Fruit fly (Drosophila melanogaster) Kc167 (cell line): Measurements from ENCODE around the gene CG32982.

Experiments
- Myc ChIP-seq: fragments of >200 bp; optimal IDR thresholded peaks from 2 replicates; lab custom pipeline; 2017; ENCODE audit warnings: missing external identifiers
- Sin3A ChIP-seq: fragments of >200 bp; optimal IDR thresholded peaks from 2 replicates; lab custom pipeline; 2018; ENCODE audit warnings: missing external identifiers
- h ChIP-seq: fragments of >200 bp; optimal IDR thresholded peaks from 3 replicates; lab custom pipeline; 2018; ENCODE audit warnings: missing external identifiers
- insv ChIP-seq: fragments of >200 bp; optimal IDR thresholded peaks from 3 replicates; lab custom pipeline; 2018; ENCODE audit warnings: missing external identifiers
- psq ChIP-seq: fragments of >200 bp; optimal IDR thresholded peaks from 2 replicates; lab custom pipeline; 2017; ENCODE audit warnings: missing external identifiers
- ttk ChIP-seq: sonication (Bioruptor generic); optimal IDR thresholded peaks from 2 replicates; lab custom pipeline; 2017; ENCODE audit warnings: missing external identifiers

Gene CG32982

DNA sequence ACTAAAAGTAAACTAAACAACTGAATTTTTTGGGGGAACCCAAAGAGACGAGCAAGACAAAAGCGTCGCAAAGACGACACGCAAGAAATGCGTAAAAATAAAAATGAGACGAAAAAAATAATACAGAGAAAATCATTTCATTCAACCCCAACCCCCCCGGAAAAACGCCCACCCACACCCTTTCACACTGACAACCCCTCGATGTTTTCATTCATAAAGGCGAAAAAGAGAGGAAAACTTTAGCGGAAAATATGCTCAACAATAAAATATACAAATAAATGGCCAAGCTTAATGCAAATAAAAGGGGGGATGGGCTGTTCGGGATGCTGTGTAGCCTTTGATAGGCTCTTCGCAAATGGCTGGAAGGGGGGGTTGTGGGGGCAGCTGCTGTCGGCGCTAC is 5.4 kb downstream of the CG32982 start:
- TF ChIP-seq h (lab: Kevin White, UChicago) (no peak), insv (lab: Kevin White, UChicago) (no peak), ttk (no peak), Myc (lab: Kevin White, UChicago) (no peak)

DNA sequence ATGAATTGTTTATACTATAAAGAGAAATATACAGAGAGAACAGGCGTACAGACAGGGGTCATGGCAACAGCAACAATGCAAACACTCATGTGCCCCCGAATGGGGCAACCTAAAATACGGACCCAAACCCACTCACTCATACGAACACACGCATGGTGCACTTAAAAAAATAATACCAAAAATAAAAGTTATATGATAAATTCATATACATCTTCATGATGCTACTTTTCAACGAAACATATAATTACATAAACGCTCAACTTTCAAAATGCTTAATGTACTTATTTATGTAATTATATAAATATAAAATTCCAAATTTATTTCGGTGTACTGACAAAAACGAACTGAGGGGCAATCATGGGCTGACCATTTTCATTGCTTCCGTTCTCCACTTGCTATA is 7.6 kb downstream of the CG32982 start:
- TF ChIP-seq psq: no peak
- no peak for TF ChIP-seq Myc (lab: Kevin White, UChicago)
- TF ChIP-seq h (lab: Kevin White, UChicago): no peak
- no peak for TF ChIP-seq insv (lab: Kevin White, UChicago)
- TF ChIP-seq ttk: no peak
- TF ChIP-seq Sin3A: no peak

DNA sequence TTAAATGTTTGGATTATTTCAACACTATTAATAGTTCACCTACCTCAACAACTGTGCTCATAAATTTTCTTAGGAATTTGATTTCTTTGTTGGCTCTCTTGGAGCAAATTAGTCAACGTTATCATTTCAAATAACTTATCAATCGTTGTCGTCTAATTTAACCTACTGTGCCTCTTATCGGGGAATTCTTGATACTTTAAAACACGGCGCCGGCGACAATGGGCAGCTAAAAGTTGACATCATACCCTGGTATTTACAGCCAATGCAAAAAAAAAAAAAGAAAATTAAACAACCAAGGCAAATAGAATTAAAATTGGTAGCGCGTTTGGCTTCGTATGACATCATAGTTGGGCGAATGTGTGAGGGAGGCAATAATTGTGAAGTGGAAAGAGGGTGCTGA is 8.7 kb downstream of the CG32982 start:
- TF ChIP-seq ttk: no peak
- no peak for TF ChIP-seq Sin3A
- no peak for TF ChIP-seq insv (lab: Kevin White, UChicago)

DNA sequence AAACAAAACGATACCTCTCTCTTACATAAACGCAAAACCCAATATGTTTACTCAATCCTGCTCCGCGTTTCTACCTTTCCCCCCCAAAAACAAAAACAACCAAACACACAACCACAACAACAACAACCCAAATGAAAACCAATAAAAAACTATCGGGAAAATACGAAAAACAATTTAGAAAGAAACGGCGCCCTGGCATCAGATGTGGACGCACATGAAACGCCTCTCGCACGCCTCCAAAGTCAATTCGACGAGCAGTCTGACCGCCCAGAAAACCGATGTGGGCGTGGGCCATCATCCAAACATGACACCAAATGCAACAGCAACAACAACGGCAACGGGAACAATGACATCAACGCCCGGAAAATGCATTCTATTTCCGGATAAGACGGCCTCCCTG is 9.4 kb downstream of the CG32982 start:
- TF ChIP-seq Sin3A: no peak
- no peak for TF ChIP-seq Myc (lab: Kevin White, UChicago)
- no peak for TF ChIP-seq h (lab: Kevin White, UChicago)
- no peak for TF ChIP-seq ttk
- no peak for TF ChIP-seq insv (lab: Kevin White, UChicago)
- no peak for TF ChIP-seq psq

DNA sequence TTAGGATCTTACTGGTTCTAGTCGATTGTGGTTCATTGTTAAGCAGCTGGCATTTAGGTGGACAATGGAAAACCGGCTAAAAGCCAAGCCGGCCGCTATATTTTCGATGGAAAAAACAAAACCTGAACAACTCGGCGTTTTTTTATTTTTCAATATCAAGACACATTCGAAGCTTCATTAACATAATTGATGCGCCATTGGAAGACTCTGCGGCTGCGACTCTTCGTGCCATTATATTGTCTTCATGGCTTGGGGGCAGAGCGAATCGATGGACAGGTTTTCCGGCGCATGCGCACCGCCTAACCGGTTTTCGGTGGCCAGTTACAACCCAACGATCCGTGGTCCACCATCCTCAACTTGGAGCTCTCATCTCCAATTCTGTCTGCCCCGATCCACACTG is 11.2 kb downstream of the CG32982 start:
- TF ChIP-seq insv (lab: Kevin White, UChicago) (no peak), Sin3A (no peak), psq (no peak), ttk (no peak), Myc (lab: Kevin White, UChicago) (no peak), h (lab: Kevin White, UChicago) (no peak)

DNA sequence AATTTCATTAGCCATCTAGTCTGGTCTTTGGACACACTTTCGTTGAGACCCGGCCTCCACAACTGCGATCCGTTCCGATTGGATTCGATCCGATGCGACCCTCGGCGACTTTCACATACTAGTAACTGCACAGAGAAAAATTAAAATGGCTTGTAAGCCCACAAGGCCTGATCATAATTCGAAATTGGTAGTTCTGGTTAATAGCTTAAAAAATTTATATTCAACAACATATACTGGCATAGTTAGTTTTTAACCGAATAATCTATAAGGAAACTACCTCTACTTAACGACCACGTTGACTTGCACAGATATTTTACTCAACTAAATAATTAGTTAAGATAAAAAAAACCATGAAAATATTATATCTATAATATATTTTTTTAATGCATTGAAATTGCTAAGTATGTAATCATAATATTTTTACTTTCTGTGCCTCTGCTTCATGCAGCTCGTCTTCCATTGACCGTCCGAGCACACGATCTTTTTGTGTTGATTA is 15.5 kb downstream of the CG32982 start:
- no peak for TF ChIP-seq insv (lab: Kevin White, UChicago)
- no peak for TF ChIP-seq ttk
- no peak for TF ChIP-seq h (lab: Kevin White, UChicago)
- TF ChIP-seq Myc (lab: Kevin White, UChicago): no peak
- no peak for TF ChIP-seq psq
- TF ChIP-seq Sin3A: no peak

DNA sequence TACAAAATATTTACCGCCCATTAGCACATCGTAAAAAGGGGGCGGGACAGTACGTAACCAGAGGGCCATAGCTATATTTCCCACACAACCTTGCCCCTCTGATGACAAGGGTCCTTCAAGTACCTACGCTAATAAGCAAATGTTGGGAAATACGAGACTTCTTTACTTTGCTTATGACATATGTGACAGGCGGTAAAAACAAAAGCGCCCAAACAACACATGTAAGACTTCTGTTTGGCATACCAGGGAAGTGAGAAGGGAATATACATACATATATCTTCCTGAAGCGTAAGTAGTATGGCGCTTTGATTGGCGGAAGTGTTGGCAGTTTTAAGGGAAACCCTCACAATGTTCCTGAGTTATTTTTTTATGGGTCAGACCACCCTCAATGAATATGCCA is 20.2 kb downstream of the CG32982 start:
- TF ChIP-seq Sin3A: no peak
- no peak for TF ChIP-seq h (lab: Kevin White, UChicago)
- TF ChIP-seq psq: no peak
- TF ChIP-seq insv (lab: Kevin White, UChicago): no peak
- no peak for TF ChIP-seq Myc (lab: Kevin White, UChicago)
- TF ChIP-seq ttk: no peak

DNA sequence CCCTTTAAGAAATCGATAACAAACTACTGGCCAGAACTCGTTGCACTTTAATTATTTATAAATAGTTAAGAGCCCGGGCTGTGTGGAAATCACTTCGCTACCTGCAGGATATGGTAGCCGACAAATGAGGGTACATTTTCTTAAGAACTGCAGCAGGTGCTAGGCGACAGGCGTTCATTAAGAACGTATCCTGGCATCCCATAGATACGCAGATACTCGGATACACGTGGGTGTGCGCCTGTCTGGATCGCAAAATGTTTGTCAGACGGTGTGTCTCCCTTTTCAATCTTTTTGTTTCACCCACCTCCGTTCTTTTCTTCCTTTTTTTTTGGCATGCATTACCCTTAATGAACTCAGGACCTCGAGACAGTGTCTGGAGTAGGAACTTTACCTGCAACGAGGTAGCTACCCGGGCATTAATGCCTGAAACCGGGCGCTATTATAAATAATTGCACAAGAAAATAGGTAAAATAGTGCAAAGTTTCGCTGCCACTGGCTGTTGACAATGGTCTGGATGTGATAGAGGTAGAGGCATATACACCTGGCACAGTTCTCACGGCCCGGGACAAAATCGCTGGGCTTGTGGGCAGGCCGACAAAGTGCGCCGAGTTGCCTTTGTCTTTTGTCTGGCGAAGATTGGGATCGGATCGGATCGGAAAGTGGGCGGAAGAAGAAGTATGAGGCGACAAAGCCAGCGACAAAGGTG is 20.9 kb downstream of the CG32982 start:
- TF ChIP-seq h (lab: Kevin White, UChicago) (no peak), psq (no peak), ttk (no peak), Myc (lab: Kevin White, UChicago) (no peak)

DNA sequence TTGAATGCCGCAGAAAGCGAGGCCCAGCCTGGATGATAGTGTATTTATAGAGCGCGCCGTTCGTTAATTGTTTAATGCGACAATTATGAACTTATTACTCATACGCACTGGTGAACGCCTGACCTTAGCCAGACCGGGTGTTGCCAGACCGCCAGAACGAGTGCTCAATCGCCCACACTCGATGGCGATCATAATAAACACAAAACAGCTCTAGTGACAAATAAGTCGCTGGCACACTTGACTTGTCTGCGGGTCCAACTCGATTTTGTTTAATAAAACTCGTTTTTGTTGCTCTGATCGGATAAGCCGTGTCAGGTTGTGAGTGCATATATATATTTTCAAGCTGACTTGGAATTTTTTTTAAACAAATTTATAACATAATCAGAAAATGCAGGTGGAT is 22.6 kb downstream of the CG32982 start:
- TF ChIP-seq ttk: no peak
- TF ChIP-seq Sin3A: no peak
- TF ChIP-seq h (lab: Kevin White, UChicago): no peak
- no peak for TF ChIP-seq psq
- TF ChIP-seq insv (lab: Kevin White, UChicago): no peak
- TF ChIP-seq Myc (lab: Kevin White, UChicago): no peak

DNA sequence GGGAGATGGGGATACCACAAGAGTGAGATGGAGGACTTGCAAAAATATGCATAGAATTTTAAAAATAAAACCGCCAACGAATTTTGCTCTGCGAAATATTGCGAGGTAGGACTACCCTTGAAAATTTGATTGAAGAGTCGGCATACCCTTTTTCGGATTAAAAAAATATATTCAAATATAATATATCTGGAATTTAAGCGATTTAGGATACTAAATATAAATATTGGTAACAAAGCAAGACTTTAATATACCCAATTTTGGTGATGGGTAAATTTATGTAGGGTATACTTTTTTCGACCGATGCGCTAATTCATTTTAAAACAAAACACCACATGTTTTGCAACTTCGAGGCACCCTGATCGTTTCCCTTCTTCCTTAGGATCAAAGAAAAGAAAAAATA is 23.9 kb downstream of the CG32982 start:
- TF ChIP-seq h (lab: Kevin White, UChicago) (no peak), Sin3A (no peak), insv (lab: Kevin White, UChicago) (no peak), ttk (no peak), Myc (lab: Kevin White, UChicago) (no peak), psq (no peak)

DNA sequence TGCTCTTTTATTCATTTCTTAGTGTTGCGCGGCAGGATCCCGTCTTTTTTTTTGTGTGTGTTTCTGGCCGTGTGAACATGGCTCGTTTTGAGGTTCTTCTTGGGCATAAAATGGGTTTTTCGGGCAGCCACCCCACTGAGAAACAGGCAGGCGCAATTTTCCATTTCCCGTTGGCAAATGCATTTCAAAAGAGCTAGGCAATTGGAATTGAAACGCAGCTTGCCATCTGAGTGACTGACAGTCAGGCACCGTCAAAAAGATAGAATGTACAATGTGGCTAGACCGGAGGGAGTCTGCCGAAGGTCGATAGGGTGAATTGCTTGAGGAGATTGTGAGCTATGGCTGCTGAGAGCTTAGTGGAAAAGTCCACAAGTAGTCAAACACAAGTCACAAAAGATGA is 24.6 kb downstream of the CG32982 start:
- TF ChIP-seq Sin3A (no peak), h (lab: Kevin White, UChicago) (no peak), ttk (no peak), insv (lab: Kevin White, UChicago) (no peak), Myc (lab: Kevin White, UChicago) (no peak), psq (no peak)

DNA sequence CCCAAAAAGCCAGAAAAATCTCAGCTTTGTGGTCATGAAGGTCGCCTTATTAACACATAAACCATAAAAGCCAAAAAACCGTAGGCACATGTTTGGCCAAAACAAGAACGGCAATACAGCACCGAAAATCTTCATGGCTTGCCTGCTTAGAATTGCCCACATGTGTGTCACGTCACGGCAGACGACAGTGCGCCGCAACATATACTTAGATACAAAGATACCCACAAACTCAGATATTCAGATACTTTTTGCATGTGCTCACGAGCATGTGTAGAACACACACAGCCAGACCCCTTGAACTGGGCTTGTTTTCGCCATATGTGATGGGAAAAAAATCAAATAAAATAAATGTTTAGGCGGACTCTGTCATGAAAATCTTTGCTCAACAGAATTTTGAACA is 25.3 kb downstream of the CG32982 start:
- no peak for TF ChIP-seq Myc (lab: Kevin White, UChicago)
- TF ChIP-seq Sin3A: no peak
- TF ChIP-seq psq: no peak
- TF ChIP-seq insv (lab: Kevin White, UChicago): no peak
- TF ChIP-seq h (lab: Kevin White, UChicago): no peak
- no peak for TF ChIP-seq ttk

DNA sequence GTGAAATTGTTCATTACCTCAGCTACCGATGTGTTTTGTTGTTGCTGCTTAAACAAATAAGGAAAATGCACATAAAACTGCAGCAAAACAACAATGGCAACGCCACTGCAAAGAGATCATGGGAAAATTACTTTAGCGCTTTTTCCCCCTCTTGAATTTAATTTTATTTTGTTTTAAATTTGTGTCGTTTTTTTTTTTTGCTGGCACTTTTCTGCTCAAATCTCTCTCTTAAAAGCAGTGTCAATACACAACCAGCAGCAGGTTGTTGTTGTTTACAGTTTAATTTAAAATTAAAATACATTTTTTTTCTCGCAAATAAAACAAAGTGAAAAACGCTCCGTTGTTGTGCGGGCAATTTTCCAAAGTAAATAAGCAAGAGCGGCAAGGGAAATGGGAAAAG is 32.2 kb downstream of the CG32982 start:
- TF ChIP-seq Myc (lab: Kevin White, UChicago): no peak
- TF ChIP-seq Sin3A: no peak

DNA sequence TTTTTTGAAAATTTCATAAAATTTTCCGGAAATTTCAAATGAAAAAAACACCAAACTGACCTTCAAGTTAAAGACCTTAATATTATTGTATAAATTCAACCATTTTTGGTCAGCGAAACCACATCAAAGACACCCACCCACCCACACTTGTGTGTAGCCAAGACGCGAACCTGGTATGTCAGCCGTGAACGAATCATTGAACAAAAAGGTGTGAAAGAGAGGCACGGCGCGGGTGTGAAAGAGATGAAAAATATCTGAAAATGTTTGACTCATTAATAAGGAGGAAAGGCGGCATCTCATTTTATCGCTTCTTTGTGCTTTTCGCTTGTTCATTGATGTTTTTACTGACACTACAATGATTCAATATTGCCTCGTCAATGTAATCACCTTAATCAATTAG is 32.8 kb downstream of the CG32982 start:
- TF ChIP-seq Myc (lab: Kevin White, UChicago): no peak
- TF ChIP-seq ttk: no peak
- no peak for TF ChIP-seq psq
- TF ChIP-seq Sin3A: no peak
